Worm (Caenorhabditis elegans): ENCODE results near the gene F11A5.5.

DNA sequence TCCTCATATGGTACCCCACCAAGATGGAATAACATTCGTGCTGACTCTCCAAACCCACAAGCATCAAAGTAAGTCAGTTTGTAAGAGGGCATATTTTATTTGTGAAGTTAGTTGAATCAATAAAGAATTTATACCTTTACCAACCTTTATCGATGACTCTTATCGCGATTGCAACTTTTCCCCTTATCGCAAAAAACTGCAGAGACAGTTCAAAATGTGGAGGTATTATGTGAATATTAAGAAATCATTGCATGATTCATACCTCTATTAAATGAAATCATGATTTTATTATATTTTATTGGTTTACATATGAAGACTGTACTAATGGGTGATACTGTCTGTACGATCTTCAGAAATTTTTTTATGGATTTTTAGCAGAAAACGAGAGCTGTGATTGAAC lies 34.1 kb downstream of the F11A5.5 start, which contains the start of gene gst-22:
- TF ChIP-seq snpc-4 (tag; optimal IDR thresholded peaks at IDR 0.05): no peak
- no peak for TF ChIP-seq unc-39 (tag; optimal IDR thresholded peaks at IDR 0.05)
- TF ChIP-seq elt-3 (tag; optimal IDR thresholded peaks at IDR 0.05): no peak
- no peak for TF ChIP-seq blmp-1 (tag; optimal IDR thresholded peaks at IDR 0.05)
- TF ChIP-seq unc-62 (GFP tag; optimal IDR thresholded peaks at IDR 0.05): no peak
- no peak for TF ChIP-seq lin-32 (GFP tag; optimal IDR thresholded peaks at IDR 0.05)
